Fruit fly (Drosophila melanogaster): ENCODE data around the gene CG18749.

The CG18749 gene

dm6 chr3R:8248138-8248537 lies 4.3 kb downstream of the CG18749 start, which contains the start of gene CG15864:
TSS of gene CG15864 (plus strand) at chr3R:8248438.
- no peak for TF ChIP-seq CG8478 (optimal IDR thresholded peaks at IDR 0.05)
- no peak for TF ChIP-seq Dll (optimal IDR thresholded peaks at IDR 0.05)
- TF ChIP-seq usp (GFP tag; optimal IDR thresholded peaks at IDR 0.05) = no peak
- TF ChIP-seq pan (optimal IDR thresholded peaks at IDR 0.05) = no peak
- no peak for TF ChIP-seq EcR (GFP tag; optimal IDR thresholded peaks at IDR 0.05)
- TF ChIP-seq psq (optimal IDR thresholded peaks at IDR 0.05) = no peak

- TF ChIP-seq psq (optimal IDR thresholded peaks at IDR 0.05) (no peak), usp (GFP tag; optimal IDR thresholded peaks at IDR 0.05) (no peak), CG8478 (optimal IDR thresholded peaks at IDR 0.05) (no peak), pan (optimal IDR thresholded peaks at IDR 0.05) (no peak), Dll (optimal IDR thresholded peaks at IDR 0.05) (no peak), EcR (GFP tag; optimal IDR thresholded peaks at IDR 0.05) (no peak)
These were observed 6.4 kb downstream of the CG18749 start, which contains the start of gene mtg for dm6 chr3R:8250166-8250733. TSS of gene mtg (plus strand) at chr3R:8250497.

dm6 chr3R:8251532-8251931 lies 7.7 kb downstream of the CG18749 start:
- TF ChIP-seq pan (optimal IDR thresholded peaks at IDR 0.05) = no peak
- no peak for TF ChIP-seq EcR (GFP tag; optimal IDR thresholded peaks at IDR 0.05)
- TF ChIP-seq usp (GFP tag; optimal IDR thresholded peaks at IDR 0.05) = no peak
- TF ChIP-seq psq (optimal IDR thresholded peaks at IDR 0.05) = no peak
- TF ChIP-seq CG8478 (optimal IDR thresholded peaks at IDR 0.05) = no peak

- TF ChIP-seq Dll (optimal IDR thresholded peaks at IDR 0.05) (no peak), EcR (GFP tag; optimal IDR thresholded peaks at IDR 0.05) (no peak), psq (optimal IDR thresholded peaks at IDR 0.05) (no peak), pan (optimal IDR thresholded peaks at IDR 0.05) (no peak), CG8478 (optimal IDR thresholded peaks at IDR 0.05) (no peak), usp (GFP tag; optimal IDR thresholded peaks at IDR 0.05) (no peak)
These were observed 10.5 kb downstream of the CG18749 start for dm6 chr3R:8254347-8254746.

- no peak for TF ChIP-seq EcR (GFP tag; optimal IDR thresholded peaks at IDR 0.05)
These were observed 12.2 kb downstream of the CG18749 start for dm6 chr3R:8256040-8256439.

dm6 chr3R:8261634-8262033 lies 17.8 kb downstream of the CG18749 start:
- TF ChIP-seq Dll (optimal IDR thresholded peaks at IDR 0.05) (no peak), psq (optimal IDR thresholded peaks at IDR 0.05) (no peak), usp (GFP tag; optimal IDR thresholded peaks at IDR 0.05) (no peak), CG8478 (optimal IDR thresholded peaks at IDR 0.05) (no peak), pan (optimal IDR thresholded peaks at IDR 0.05) (no peak), EcR (GFP tag; optimal IDR thresholded peaks at IDR 0.05) (no peak)

dm6 chr3R:8264302-8265080 lies 20.6 kb downstream of the CG18749 start, which contains the start of the genes RPA1 and Mcm2:
TSS of gene RPA1 (minus strand) at chr3R:8264451.
TSS of gene Mcm2 (plus strand) at chr3R:8264970.
- TF ChIP-seq psq (optimal IDR thresholded peaks at IDR 0.05) (no peak), usp (GFP tag; optimal IDR thresholded peaks at IDR 0.05) (no peak), Dll (optimal IDR thresholded peaks at IDR 0.05) (no peak), pan (optimal IDR thresholded peaks at IDR 0.05) (no peak), EcR (GFP tag; optimal IDR thresholded peaks at IDR 0.05) (no peak), CG8478 (optimal IDR thresholded peaks at IDR 0.05) (no peak)

- TF ChIP-seq psq (optimal IDR thresholded peaks at IDR 0.05) (no peak), usp (GFP tag; optimal IDR thresholded peaks at IDR 0.05) (no peak), Dll (optimal IDR thresholded peaks at IDR 0.05) (no peak), CG8478 (optimal IDR thresholded peaks at IDR 0.05) (no peak), pan (optimal IDR thresholded peaks at IDR 0.05) (no peak), EcR (GFP tag; optimal IDR thresholded peaks at IDR 0.05) (no peak)
These were observed 25.9 kb downstream of the CG18749 start, which contains the start of gene CG9630 for dm6 chr3R:8269740-8270139. TSS of gene CG9630 (minus strand) at chr3R:8269896.

- TF ChIP-seq usp (GFP tag; optimal IDR thresholded peaks at IDR 0.05) (no peak), psq (optimal IDR thresholded peaks at IDR 0.05) (no peak), CG8478 (optimal IDR thresholded peaks at IDR 0.05) (no peak), Dll (optimal IDR thresholded peaks at IDR 0.05) (no peak), EcR (GFP tag; optimal IDR thresholded peaks at IDR 0.05) (no peak), pan (optimal IDR thresholded peaks at IDR 0.05) (no peak)
These were observed 28.8 kb downstream of the CG18749 start for dm6 chr3R:8272573-8273165.

dm6 chr3R:8275031-8275430 lies 31.2 kb downstream of the CG18749 start:
- TF ChIP-seq usp (GFP tag; optimal IDR thresholded peaks at IDR 0.05) = no peak
- no peak for TF ChIP-seq psq (optimal IDR thresholded peaks at IDR 0.05)
- TF ChIP-seq CG8478 (optimal IDR thresholded peaks at IDR 0.05) = no peak
- TF ChIP-seq EcR (GFP tag; optimal IDR thresholded peaks at IDR 0.05) = no peak
- no peak for TF ChIP-seq Dll (optimal IDR thresholded peaks at IDR 0.05)
- no peak for TF ChIP-seq pan (optimal IDR thresholded peaks at IDR 0.05)

- TF ChIP-seq EcR (GFP tag; optimal IDR thresholded peaks at IDR 0.05) (no peak), CG8478 (optimal IDR thresholded peaks at IDR 0.05) (no peak), psq (optimal IDR thresholded peaks at IDR 0.05) (no peak), pan (optimal IDR thresholded peaks at IDR 0.05) (no peak), usp (GFP tag; optimal IDR thresholded peaks at IDR 0.05) (no peak), Dll (optimal IDR thresholded peaks at IDR 0.05) (no peak)
These were observed 33.8 kb downstream of the CG18749 start, which contains the start of gene ato for dm6 chr3R:8277494-8278293. TSS of gene ato (plus strand) at chr3R:8278052.

Measured in whole organism.